Fruit fly (Drosophila melanogaster) whole organism, embryonic: Measurements from ENCODE around the gene tub.

Source experiments
- ATbp ChIP-seq: fragments of 200-800 bp; sonication (Bioruptor generic); optimal IDR thresholded peaks from 2 replicates; lab custom pipeline; 2017; ENCODE audit warnings: missing biosample characterization, mild to moderate bottlenecking, missing genetic modification characterization, missing genetic modification reagents
- Asciz ChIP-seq: fragments of 200-800 bp; sonication (Bioruptor generic); optimal IDR thresholded peaks from 2 replicates; lab custom pipeline; 2017; ENCODE audit warnings: missing biosample characterization, mild to moderate bottlenecking, missing genetic modification characterization, missing genetic modification reagents
- CG1024 ChIP-seq: fragments of 200-800 bp; sonication (Bioruptor generic); IDR thresholded peaks from 2 replicates; pipeline ENCODE4 v1.3.6; 2022; ENCODE audit warnings: missing biosample characterization, missing genetic modification characterization
- CG10565 ChIP-seq: fragments of 200-800 bp; sonication (Bioruptor generic); optimal IDR thresholded peaks from 3 replicates; lab custom pipeline; 2016; ENCODE audit warnings: missing biosample characterization, mild to moderate bottlenecking, missing genetic modification characterization
- CG10654 ChIP-seq: fragments of 200-800 bp; sonication (Bioruptor generic); optimal IDR thresholded peaks from 2 replicates; lab custom pipeline; 2016; ENCODE audit warnings: missing biosample characterization, missing genetic modification characterization
- CG10979 ChIP-seq: fragments of 200-800 bp; sonication (Bioruptor generic); optimal IDR thresholded peaks from 2 replicates; lab custom pipeline; 2018; ENCODE audit warnings: missing biosample characterization, mild to moderate bottlenecking, missing genetic modification characterization, moderate library complexity
- CG13894 ChIP-seq: fragments of 200-800 bp; sonication (Bioruptor generic); optimal IDR thresholded peaks from 3 replicates; lab custom pipeline; 2018; ENCODE audit warnings: missing biosample characterization, mild to moderate bottlenecking, missing genetic modification characterization, moderate library complexity
- CG14441 ChIP-seq: fragments of 200-800 bp; sonication (Bioruptor generic); IDR thresholded peaks from 2 replicates; pipeline ENCODE4 v1.3.6; 2022; ENCODE audit warnings: missing biosample characterization, missing genetic modification characterization
- CG14667 ChIP-seq: fragments of 200-800 bp; sonication (Bioruptor generic); IDR thresholded peaks from 2 replicates; pipeline ENCODE4 v1.3.6; 2022; ENCODE audit warnings: missing biosample characterization, missing genetic modification characterization
- CG15514 ChIP-seq: fragments of 200-800 bp; sonication (Bioruptor generic); optimal IDR thresholded peaks from 3 replicates; lab custom pipeline; 2017; ENCODE audit warnings: missing biosample characterization, missing genetic modification characterization, mild to moderate bottlenecking, moderate library complexity, missing genetic modification reagents
- CG17385 ChIP-seq: fragments of 200-800 bp; sonication (Bioruptor generic); optimal IDR thresholded peaks from 3 replicates; lab custom pipeline; 2018; ENCODE audit warnings: missing biosample characterization, mild to moderate bottlenecking, missing genetic modification characterization
- CG17568 ChIP-seq: fragments of 200-800 bp; sonication (Bioruptor generic); optimal IDR thresholded peaks from 2 replicates; lab custom pipeline; 2018; ENCODE audit warnings: missing biosample characterization, mild to moderate bottlenecking, missing genetic modification characterization, moderate library complexity
- CG18476 ChIP-seq: fragments of 200-800 bp; sonication (Bioruptor generic); optimal IDR thresholded peaks from 2 replicates; lab custom pipeline; 2016; ENCODE audit warnings: missing biosample characterization, mild to moderate bottlenecking, missing genetic modification characterization
- CG2116 ChIP-seq: fragments of 200-800 bp; sonication (Bioruptor generic); optimal IDR thresholded peaks from 3 replicates; lab custom pipeline; 2018; ENCODE audit warnings: missing biosample characterization, mild to moderate bottlenecking, missing genetic modification characterization
- CG2202 ChIP-seq: fragments of 200-800 bp; sonication (Bioruptor generic); optimal IDR thresholded peaks from 2 replicates; lab custom pipeline; 2018; ENCODE audit warnings: missing biosample characterization, mild to moderate bottlenecking, missing genetic modification characterization
- CG3163 ChIP-seq: fragments of 200-800 bp; sonication (Bioruptor generic); optimal IDR thresholded peaks from 3 replicates; lab custom pipeline; 2016; ENCODE audit warnings: missing biosample characterization, missing genetic modification characterization
- CG33213 ChIP-seq: fragments of 200-800 bp; sonication (Bioruptor generic); optimal IDR thresholded peaks from 3 replicates; lab custom pipeline; 2016; ENCODE audit warnings: missing biosample characterization, missing genetic modification characterization
- CG43689 ChIP-seq: fragments of 200-800 bp; sonication (Bioruptor generic); IDR thresholded peaks from 2 replicates; pipeline ENCODE4 v1.3.6; 2022; ENCODE audit warnings: missing biosample characterization, missing genetic modification characterization
- CG4404 ChIP-seq: fragments of 200-800 bp; sonication (Bioruptor generic); IDR thresholded peaks from 2 replicates; pipeline ENCODE4 v1.3.6; 2022; ENCODE audit warnings: missing biosample characterization, missing genetic modification characterization
- CG5180 ChIP-seq: fragments of 200-800 bp; sonication (Bioruptor generic); optimal IDR thresholded peaks from 3 replicates; lab custom pipeline; 2017; ENCODE audit warnings: missing biosample characterization, missing genetic modification characterization, mild to moderate bottlenecking, moderate library complexity, missing genetic modification reagents
- CG6791 ChIP-seq: fragments of 200-800 bp; sonication (Bioruptor generic); IDR thresholded peaks from 3 replicates; pipeline ENCODE4 v1.3.6; 2022; ENCODE audit warnings: missing biosample characterization, missing genetic modification characterization; ENCODE audit not compliant: partially characterized antibody
- D ChIP-seq, 2 experiments: fragments of 200-800 bp in 1 of 2; fragments of >200 bp in 1 of 2; sonication (Bioruptor generic) in 1 of 2; optimal IDR thresholded peaks; 2 replicates in 1 of 2; 3 replicates in 1 of 2; lab custom pipeline; 2017; ENCODE audit warnings: mild to moderate bottlenecking in 1 of 2, missing biosample characterization in 1 of 2, missing genetic modification characterization in 1 of 2, missing genetic modification reagents in 1 of 2
- D19A ChIP-seq: fragments of 200-800 bp; optimal IDR thresholded peaks from 3 replicates; lab custom pipeline; 2019; ENCODE audit warnings: missing biosample characterization, mild to moderate bottlenecking, missing genetic modification characterization, moderate library complexity
- Dfd ChIP-seq, 2 experiments: fragments of >200 bp; optimal IDR thresholded peaks; 2 replicates each; lab custom pipeline; 2017; ENCODE audit warnings: missing biosample characterization in 2 of 2, missing genetic modification characterization in 2 of 2
- GATAe ChIP-seq: fragments of 200-800 bp; sonication (Bioruptor generic); conservative IDR thresholded peaks from 2 replicates; pipeline ENCODE4 v1.3.6; 2022; ENCODE audit warnings: missing biosample characterization, missing genetic modification characterization
- Gsc ChIP-seq: fragments of 200-800 bp; sonication (Bioruptor generic); IDR thresholded peaks from 2 replicates; pipeline ENCODE4 v1.3.6; 2022; ENCODE audit warnings: missing biosample characterization, missing genetic modification characterization
- Hey ChIP-seq: fragments of 200-800 bp; sonication (Bioruptor generic); optimal IDR thresholded peaks from 3 replicates; lab custom pipeline; 2018; ENCODE audit warnings: missing biosample characterization, mild to moderate bottlenecking, missing genetic modification characterization
- HmgD ChIP-seq: fragments of 200-800 bp; sonication (Bioruptor generic); optimal IDR thresholded peaks from 3 replicates; lab custom pipeline; 2016; ENCODE audit warnings: missing biosample characterization, missing genetic modification characterization
- Lhr ChIP-seq: fragments of 200-800 bp; sonication (Bioruptor generic); optimal IDR thresholded peaks from 3 replicates; lab custom pipeline; 2017; ENCODE audit warnings: mild to moderate bottlenecking, missing biosample characterization, missing genetic modification reagents, missing genetic modification characterization
- MESR4 ChIP-seq: fragments of 200-800 bp; sonication (Bioruptor generic); optimal IDR thresholded peaks from 2 replicates; lab custom pipeline; 2018; ENCODE audit warnings: missing biosample characterization, mild to moderate bottlenecking, missing genetic modification characterization, moderate library complexity
- Max ChIP-seq: fragments of 200-800 bp; sonication (Bioruptor generic); optimal IDR thresholded peaks from 2 replicates; lab custom pipeline; 2016; ENCODE audit warnings: missing biosample characterization, mild to moderate bottlenecking, missing genetic modification characterization
- NfI ChIP-seq: fragments of 200-800 bp; sonication (Bioruptor generic); optimal IDR thresholded peaks from 3 replicates; lab custom pipeline; 2018; ENCODE audit warnings: missing biosample characterization, mild to moderate bottlenecking, missing genetic modification characterization, moderate library complexity
- Opbp ChIP-seq: fragments of 200-800 bp; sonication (Bioruptor generic); IDR thresholded peaks from 3 replicates; pipeline ENCODE4 v1.3.6; 2022; ENCODE audit warnings: missing biosample characterization, missing genetic modification characterization; ENCODE audit not compliant: partially characterized antibody
- Poxn ChIP-seq: fragments of 200-800 bp; sonication (Bioruptor generic); IDR thresholded peaks from 2 replicates; pipeline ENCODE4 v1.3.6; 2022; ENCODE audit warnings: missing biosample characterization, missing genetic modification characterization
- Taf1 ChIP-seq: fragments of 200-800 bp; sonication (Bioruptor generic); IDR thresholded peaks from 2 replicates; pipeline ENCODE4 v1.3.6; 2022; ENCODE audit warnings: missing biosample characterization, missing genetic modification characterization
- Tbp ChIP-seq: fragments of >200 bp; optimal IDR thresholded peaks from 2 replicates; lab custom pipeline; 2018; ENCODE audit warnings: missing biosample characterization, missing genetic modification characterization
- Trl ChIP-seq, 3 experiments: fragments of >200 bp in 2 of 3; fragments of 200-800 bp in 1 of 3; sonication (Bioruptor generic) in 1 of 3; optimal IDR thresholded peaks; 2 replicates in 1 of 3; 3 replicates in 2 of 3; lab custom pipeline; 2016 to 2017; ENCODE audit warnings: missing biosample characterization in 1 of 3, missing genetic modification characterization in 1 of 3
- Xrp1 ChIP-seq: fragments of 200-800 bp; sonication (Bioruptor generic); IDR thresholded peaks from 2 replicates; pipeline ENCODE4 v1.3.6; 2022; ENCODE audit warnings: missing biosample characterization, missing genetic modification characterization
- ac ChIP-seq: fragments of 200-800 bp; sonication (Bioruptor generic); optimal IDR thresholded peaks from 3 replicates; lab custom pipeline; 2017; ENCODE audit warnings: missing biosample characterization, mild to moderate bottlenecking, missing genetic modification characterization
- bcd ChIP-seq: fragments of 200-800 bp; sonication (Bioruptor generic); optimal IDR thresholded peaks from 2 replicates; lab custom pipeline; 2017; ENCODE audit warnings: missing biosample characterization, mild to moderate bottlenecking, missing genetic modification characterization
- br ChIP-seq: fragments of >200 bp; optimal IDR thresholded peaks from 2 replicates; lab custom pipeline; 2017
- croc ChIP-seq: fragments of 200-800 bp; sonication (Bioruptor generic); conservative IDR thresholded peaks from 3 replicates; pipeline ENCODE4 v1.3.6; 2022; ENCODE audit warnings: missing biosample characterization, missing genetic modification characterization
- da ChIP-seq: fragments of 200-800 bp; sonication (Bioruptor generic); optimal IDR thresholded peaks from 2 replicates; lab custom pipeline; 2016; ENCODE audit warnings: missing biosample characterization, missing genetic modification characterization
- dpn ChIP-seq, 2 experiments: fragments of 200-800 bp; sonication (Bioruptor generic); optimal IDR thresholded peaks; 3 replicates each; lab custom pipeline; 2016; ENCODE audit warnings: missing biosample characterization in 2 of 2, missing genetic modification characterization in 2 of 2
- eve ChIP-seq, 2 experiments: fragments of >200 bp; optimal IDR thresholded peaks; 2 replicates each; lab custom pipeline; 2017; ENCODE audit warnings: missing biosample characterization in 2 of 2, missing genetic modification characterization in 2 of 2
- jumu ChIP-seq: fragments of 200-800 bp; sonication (Bioruptor generic); optimal IDR thresholded peaks from 3 replicates; lab custom pipeline; 2016; ENCODE audit warnings: missing biosample characterization, missing genetic modification characterization
- nerfin-1 ChIP-seq: fragments of 200-800 bp; sonication (Bioruptor generic); optimal IDR thresholded peaks from 3 replicates; lab custom pipeline; 2019; ENCODE audit warnings: missing biosample characterization, mild to moderate bottlenecking, missing genetic modification characterization, moderate library complexity
- oc ChIP-seq: fragments of 200-800 bp; sonication (Bioruptor generic); optimal IDR thresholded peaks from 2 replicates; lab custom pipeline; 2018; ENCODE audit warnings: missing biosample characterization, mild to moderate bottlenecking, missing genetic modification characterization, moderate library complexity
- repo ChIP-seq: fragments of 200-800 bp; sonication (Bioruptor generic); optimal IDR thresholded peaks from 2 replicates; lab custom pipeline; 2016; ENCODE audit warnings: missing biosample characterization, missing genetic modification characterization
- vvl ChIP-seq: fragments of 200-800 bp; sonication (Bioruptor generic); IDR thresholded peaks from 2 replicates; pipeline ENCODE4 v1.3.6; 2022; ENCODE audit warnings: missing biosample characterization, missing genetic modification characterization

Gene tub

DNA sequence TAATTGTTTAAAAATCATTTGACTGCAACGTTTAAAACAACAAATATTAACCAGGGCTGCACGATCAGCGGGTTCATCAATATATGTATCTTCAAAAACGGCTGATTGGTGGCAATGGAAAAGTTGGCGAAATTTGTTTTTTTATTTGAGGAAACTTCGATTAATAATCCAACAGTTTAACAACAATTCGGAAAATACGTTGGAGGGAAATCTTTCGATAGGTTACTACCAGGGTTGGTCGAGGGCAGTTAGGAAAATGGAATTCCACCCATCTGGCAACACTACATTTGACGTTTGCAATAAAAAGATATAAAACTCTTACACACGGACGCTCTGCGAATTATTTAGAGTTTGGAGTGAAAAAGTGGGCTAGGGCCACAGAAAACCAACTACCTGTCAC lies 49.6 kb downstream of the tub start, which contains the start of the genes Lipt2 and CG14650 (continued):
- no peak for TF ChIP-seq CG13894 (tag; lab: Kevin White, UChicago)
- TF ChIP-seq da (GFP tag; lab: Kevin White, UChicago) = no peak
- no peak for TF ChIP-seq eve (GFP tag; optimal IDR thresholded peaks at IDR 0.05; lab: Kevin White, UChicago)
- peak; percentile 54 for TF ChIP-seq HmgD (GFP tag; lab: Kevin White, UChicago)
- 0 out of 2 replicates have a peak, but pooled peaks have one; percentile 36 for TF ChIP-seq Xrp1 (GFP tag; lab: Robert Waterston, UW)
- no peak for TF ChIP-seq Tbp (GFP tag; lab: Kevin White, UChicago)
- no peak for TF ChIP-seq oc
- no peak for TF ChIP-seq Max (GFP tag; lab: Kevin White, UChicago)
- peak; percentile 68 for TF ChIP-seq jumu (GFP tag; lab: Kevin White, UChicago)
- TF ChIP-seq CG3163 (GFP tag; lab: Kevin White, UChicago) = peak; percentile 79
- TF ChIP-seq ac (GFP tag; lab: Kevin White, UChicago) = no peak
- no peak for TF ChIP-seq CG17568 (GFP tag; lab: Kevin White, UChicago)
- peak; percentile 29 for TF ChIP-seq CG33213 (GFP tag; lab: Kevin White, UChicago)
- peak; percentile 52 for TF ChIP-seq NfI (GFP tag; lab: Kevin White, UChicago)
- TF ChIP-seq ATbp (GFP tag; lab: Kevin White, UChicago) = no peak
- no peak for TF ChIP-seq D19A (tag; lab: Kevin White, UChicago)
- peak; percentile 31 for TF ChIP-seq Lhr (GFP tag; lab: Kevin White, UChicago)
- peak; percentile 37 for TF ChIP-seq CG2202 (tag; lab: Kevin White, UChicago)
- TF ChIP-seq repo (GFP tag; lab: Kevin White, UChicago) = peak; percentile 54
- TF ChIP-seq CG15514 (GFP tag; lab: Kevin White, UChicago) = peak; percentile 74
- peak; percentile 60 to 61 for TF ChIP-seq dpn (GFP tag; optimal IDR thresholded peaks at IDR 0.05; lab: Kevin White, UChicago)
- no peak for TF ChIP-seq D (optimal IDR thresholded peaks at IDR 0.05; lab: Kevin White, UChicago)
- no peak for TF ChIP-seq D (GFP tag; optimal IDR thresholded peaks at IDR 0.05; lab: Kevin White, UChicago)
- TF ChIP-seq Asciz = no peak
- TF ChIP-seq CG10565 (GFP tag; lab: Kevin White, UChicago) = no peak
- TF ChIP-seq CG2116 (GFP tag; lab: Kevin White, UChicago) = peak; percentile 96
- peak; percentile 63 for TF ChIP-seq vvl (GFP tag; lab: Robert Waterston, UW)
- peak; percentile 84 for TF ChIP-seq MESR4 (GFP tag; lab: Kevin White, UChicago)
- no peak for TF ChIP-seq CG4404 (GFP tag; lab: Robert Waterston, UW)
- no peak for TF ChIP-seq CG43689 (GFP tag; lab: Robert Waterston, UW)
- no peak for TF ChIP-seq Trl (optimal IDR thresholded peaks at IDR 0.05; lab: Kevin White, UChicago)
- TF ChIP-seq Trl (GFP tag; optimal IDR thresholded peaks at IDR 0.05; lab: Kevin White, UChicago) = peak; percentile 81
- TF ChIP-seq Hey (tag; lab: Kevin White, UChicago) = no peak
- no peak for TF ChIP-seq CG1024 (GFP tag; lab: Robert Waterston, UW)
- TF ChIP-seq bcd (GFP tag; lab: Kevin White, UChicago) = peak; percentile 33
- TF ChIP-seq CG10654 (GFP tag; lab: Kevin White, UChicago) = peak; percentile 42
- peak; percentile 49; the same call in 1 of the 3 replicates for TF ChIP-seq CG6791 (GFP tag; lab: Robert Waterston, UW)
- peak; percentile 6 for TF ChIP-seq CG17385 (GFP tag; lab: Kevin White, UChicago)
- TF ChIP-seq Gsc (GFP tag; lab: Robert Waterston, UW) = no peak
- TF ChIP-seq CG10979 = peak; percentile 37
- peak; percentile 33; the same call in 1 of the 2 replicates for TF ChIP-seq CG14441
- TF ChIP-seq Opbp = peak; percentile 59; the same call in 2 of the 3 replicates
- TF ChIP-seq br (lab: Kevin White, UChicago) = no peak
- TF ChIP-seq Dfd (GFP tag; optimal IDR thresholded peaks at IDR 0.05; lab: Kevin White, UChicago) = no peak
- TF ChIP-seq GATAe (GFP tag; lab: Robert Waterston, UW) = no peak
- peak; percentile 65 for TF ChIP-seq nerfin-1
- peak; percentile 19 for TF ChIP-seq CG18476 (GFP tag; lab: Kevin White, UChicago)
- TF ChIP-seq CG5180 (GFP tag; lab: Kevin White, UChicago) = no peak
- TF ChIP-seq Taf1 (GFP tag; lab: Robert Waterston, UW) = no peak
- no peak for TF ChIP-seq croc
- TF ChIP-seq Poxn (GFP tag; lab: Robert Waterston, UW) = no peak
- TF ChIP-seq CG14667 (GFP tag; lab: Robert Waterston, UW) = no peak
